Fruit fly (Drosophila melanogaster): ENCODE measurements around the gene CG32100.

Gene CG32100

dm6 chr3L:12265526-12266342 is 1.6 kb upstream of the CG32100 start (continued):
- peak; percentile 51 for TF ChIP-seq CG3032 (tag; optimal IDR thresholded peaks at IDR 0.05)
- TF ChIP-seq CG8632 (GFP tag; optimal IDR thresholded peaks at IDR 0.05), result peak; percentile 11
- no peak for TF ChIP-seq CG6792 (GFP tag; optimal IDR thresholded peaks at IDR 0.05)
- TF ChIP-seq net (GFP tag; optimal IDR thresholded peaks at IDR 0.05), result peak; percentile 64
- TF ChIP-seq Eip75B (GFP tag; optimal IDR thresholded peaks at IDR 0.05), result no peak
- TF ChIP-seq salr (GFP tag; optimal IDR thresholded peaks at IDR 0.05), result peak in 1 of 2 experiments; percentile 69
- TF ChIP-seq CG11762 (GFP tag; optimal IDR thresholded peaks at IDR 0.05; ENCODE audit: insufficient read depth), result peak; percentile 9
- TF ChIP-seq CG3919 (GFP tag; optimal IDR thresholded peaks at IDR 0.05), result peak; percentile 31
- TF ChIP-seq esn (GFP tag; optimal IDR thresholded peaks at IDR 0.05), result peak; percentile 8
- TF ChIP-seq fd59A (GFP tag; optimal IDR thresholded peaks at IDR 0.05), result peak; percentile 23
- peak; percentile 72 for TF ChIP-seq spab (GFP tag; optimal IDR thresholded peaks at IDR 0.05)
- TF ChIP-seq Sox15 (GFP tag; optimal IDR thresholded peaks at IDR 0.05), result no peak
- no peak for TF ChIP-seq dac (GFP tag; optimal IDR thresholded peaks at IDR 0.05)
- peak; percentile 40 for TF ChIP-seq Eip93F (GFP tag; optimal IDR thresholded peaks at IDR 0.05)
- TF ChIP-seq Sox102F (GFP tag; optimal IDR thresholded peaks at IDR 0.05), result peak; percentile 28

dm6 chr3L:12266343-12267287 is 713 bp upstream of the CG32100 start, which contains the start of gene app:
TSS of gene app (minus strand) at chr3L:12266841.
- TF ChIP-seq CG34406 (GFP tag; optimal IDR thresholded peaks at IDR 0.05) (peak; percentile 92), CG6792 (GFP tag; optimal IDR thresholded peaks at IDR 0.05) (peak; percentile 92), CG6163 (GFP tag; IDR thresholded peaks at IDR 0.05) (peak; percentile 98), CG16779 (tag; optimal IDR thresholded peaks at IDR 0.05) (peak; percentile 87), CG31627 (GFP tag; optimal IDR thresholded peaks at IDR 0.05) (peak; percentile 92), CG8119 (GFP tag; IDR thresholded peaks at IDR 0.05) (peak; percentile 92), Met (GFP tag; optimal IDR thresholded peaks at IDR 0.05) (peak; percentile 90), topi (GFP tag; optimal IDR thresholded peaks at IDR 0.05) (peak; percentile 90), Gug (GFP tag; IDR thresholded peaks at IDR 0.05) (peak; percentile 90), cyc (GFP tag; optimal IDR thresholded peaks at IDR 0.05) (peak; percentile 89), eg (GFP tag; IDR thresholded peaks at IDR 0.05) (peak; percentile 97), CG9139 (GFP tag; optimal IDR thresholded peaks at IDR 0.05) (peak; percentile 71), CG3032 (tag; optimal IDR thresholded peaks at IDR 0.05) (peak; percentile 92), Sox14 (GFP tag; optimal IDR thresholded peaks at IDR 0.05) (peak; percentile 93), CG11762 (GFP tag; optimal IDR thresholded peaks at IDR 0.05; ENCODE audit: insufficient read depth) (peak; percentile 86), Eip93F (GFP tag; optimal IDR thresholded peaks at IDR 0.05) (peak; percentile 88), CG4318 (GFP tag; optimal IDR thresholded peaks at IDR 0.05) (peak; percentile 85), spab (GFP tag; optimal IDR thresholded peaks at IDR 0.05) (peak; percentile 84), CG6808 (GFP tag; optimal IDR thresholded peaks at IDR 0.05) (peak; percentile 81), Eip78C (GFP tag) (peak; percentile 98), Ets21C (GFP tag; optimal IDR thresholded peaks at IDR 0.05) (peak; percentile 84), lz (GFP tag; optimal IDR thresholded peaks at IDR 0.05) (peak; percentile 94), CG10669 (GFP tag; optimal IDR thresholded peaks at IDR 0.05) (peak; percentile 93), CG8632 (GFP tag; optimal IDR thresholded peaks at IDR 0.05) (peak; percentile 91), esn (GFP tag; optimal IDR thresholded peaks at IDR 0.05) (peak; percentile 89), CG7368 (GFP tag; optimal IDR thresholded peaks at IDR 0.05) (peak; percentile 87), achi (GFP tag; optimal IDR thresholded peaks at IDR 0.05) (peak; percentile 90), svp (GFP tag) (peak; percentile 96), acj6 (GFP tag; optimal IDR thresholded peaks at IDR 0.05) (peak; percentile 90), dac (GFP tag; optimal IDR thresholded peaks at IDR 0.05) (peak; percentile 82), Hr39 (GFP tag; optimal IDR thresholded peaks at IDR 0.05) (peak; percentile 90), Smox (GFP tag; optimal IDR thresholded peaks at IDR 0.05) (peak; percentile 88), CG15336 (GFP tag; IDR thresholded peaks at IDR 0.05) (peak; percentile 94), Hr4 (GFP tag; optimal IDR thresholded peaks at IDR 0.05) (peak; percentile 91), net (GFP tag; optimal IDR thresholded peaks at IDR 0.05) (peak; percentile 84), Blimp-1 (GFP tag; optimal IDR thresholded peaks at IDR 0.05) (peak; percentile 87), vri (GFP tag; optimal IDR thresholded peaks at IDR 0.05) (peak; percentile 64), pdm3 (GFP tag; optimal IDR thresholded peaks at IDR 0.05) (peak; percentile 92), fkh (GFP tag; optimal IDR thresholded peaks at IDR 0.05) (peak; percentile 15)
